Worm (Caenorhabditis elegans): Measurements from ENCODE around the gene F02C12.2.
"Not testable (repeated sequence)": the region's sequence is repeated elsewhere in the genome, so short reads cannot be mapped to it uniquely, and the experiment has no call there.

The F02C12.2 gene

ce11 chrX:13399221-13399620 lies at the start of gene F02C12.2:
Gene F02C12.2, minus strand, starts transcription at chrX:13399321.
- no peak for TF ChIP-seq unc-62 (GFP tag; optimal IDR thresholded peaks at IDR 0.05)

- no peak for TF ChIP-seq unc-62 (GFP tag; optimal IDR thresholded peaks at IDR 0.05)
Measured at ce11 chrX:13446418-13446817, 47.3 kb upstream of the F02C12.2 start, which contains the start of gene set-8. Gene set-8, plus strand, starts transcription at chrX:13446718.

DNA sequence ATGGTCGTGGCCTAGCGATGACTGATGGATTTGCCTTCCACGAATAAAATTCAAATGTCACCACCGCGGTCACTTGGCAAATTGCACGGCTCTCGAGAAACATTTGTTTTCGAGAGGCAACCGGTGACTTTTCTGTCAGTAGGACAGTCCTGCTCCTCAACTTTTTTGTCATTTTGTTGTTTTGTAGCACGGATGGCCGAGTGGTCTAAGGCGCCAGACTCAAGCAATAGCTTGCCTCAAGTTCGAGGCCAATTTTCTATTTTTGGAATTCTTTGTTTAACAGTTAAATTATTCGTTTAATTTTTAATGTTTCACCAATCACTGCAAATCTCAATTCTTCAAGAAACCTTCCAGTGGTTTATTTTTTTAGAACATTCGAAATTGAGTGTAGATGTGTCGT lies 45.1 kb upstream of the F02C12.2 start:
- no peak for TF ChIP-seq unc-62 (GFP tag; optimal IDR thresholded peaks at IDR 0.05)

DNA sequence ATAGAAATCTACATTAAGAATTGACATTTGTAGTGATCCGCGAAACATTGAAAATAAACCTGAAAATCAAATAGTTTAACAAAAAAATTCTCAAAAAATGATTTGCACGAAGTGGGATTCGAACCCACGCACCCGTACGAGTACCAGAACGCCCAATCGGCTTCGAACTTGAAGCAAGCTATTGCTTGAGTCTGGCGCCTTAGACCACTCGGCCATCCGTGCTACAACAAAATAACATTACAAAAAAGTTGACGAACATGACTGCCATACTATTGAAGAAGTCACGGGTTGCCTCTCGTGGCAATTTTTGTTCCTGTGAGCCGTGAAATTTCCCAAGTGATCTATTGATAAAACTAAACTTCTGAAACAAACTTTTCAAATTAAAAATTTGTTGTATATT lies 44.2 kb upstream of the F02C12.2 start:
- TF ChIP-seq unc-62 (GFP tag; optimal IDR thresholded peaks at IDR 0.05) = no peak

DNA sequence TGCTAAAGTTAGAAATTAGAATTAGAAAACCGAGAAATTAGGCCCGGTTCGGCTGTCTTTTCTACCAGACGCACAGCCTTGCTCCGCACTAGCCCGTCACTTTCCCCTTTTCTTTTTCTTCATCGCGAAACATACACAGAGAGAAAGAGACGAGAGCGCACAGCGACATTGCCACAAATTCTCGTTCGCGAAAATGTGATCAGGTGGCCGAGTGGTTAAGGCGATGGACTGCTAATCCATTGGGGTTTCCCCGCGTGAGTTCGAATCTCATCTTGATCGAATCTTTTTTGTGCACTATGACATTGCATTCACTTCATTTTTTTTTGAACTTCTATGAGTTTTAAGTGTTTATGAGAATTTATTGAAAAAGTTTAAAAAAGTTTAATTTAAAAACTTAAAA lies 43.3 kb upstream of the F02C12.2 start:
- TF ChIP-seq unc-62 (GFP tag; optimal IDR thresholded peaks at IDR 0.05) = no peak

DNA sequence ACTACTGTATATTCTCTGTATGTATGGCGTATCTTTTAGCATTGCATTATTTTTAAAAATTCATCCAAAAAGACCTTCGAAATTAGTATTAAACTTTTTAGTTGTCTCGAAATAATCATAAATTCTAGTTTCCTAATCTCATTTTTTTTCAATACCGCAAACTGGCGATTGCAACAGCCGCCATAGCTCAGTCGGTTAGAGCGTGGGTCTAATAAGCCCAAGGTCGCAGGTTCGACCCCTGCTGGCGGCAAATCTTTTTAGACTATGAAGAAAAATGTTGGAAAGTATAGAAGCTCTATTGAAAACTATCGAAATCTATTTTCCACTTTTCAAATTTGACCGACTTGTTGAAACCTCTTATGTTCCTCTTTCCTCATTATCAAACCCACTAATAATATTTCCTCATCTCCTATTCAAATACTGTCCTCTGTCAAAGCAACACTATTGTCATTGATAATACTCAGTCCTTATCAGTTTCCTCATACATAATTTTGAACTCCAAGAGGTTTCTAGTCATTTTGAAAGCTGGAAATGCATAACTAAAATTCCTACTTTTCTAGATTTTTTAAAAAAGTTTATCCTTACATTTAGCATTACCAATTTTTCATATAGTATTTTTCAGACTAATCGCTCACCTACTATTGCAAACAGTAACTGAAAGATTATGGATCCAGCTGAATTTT lies 36.8 kb upstream of the F02C12.2 start, which contains the start of gene jmjd-3.3:
Gene jmjd-3.3 (plus strand): TSS at position 633 of the 683 bp plus-strand sequence.
- no peak for TF ChIP-seq unc-62 (GFP tag; optimal IDR thresholded peaks at IDR 0.05)

DNA sequence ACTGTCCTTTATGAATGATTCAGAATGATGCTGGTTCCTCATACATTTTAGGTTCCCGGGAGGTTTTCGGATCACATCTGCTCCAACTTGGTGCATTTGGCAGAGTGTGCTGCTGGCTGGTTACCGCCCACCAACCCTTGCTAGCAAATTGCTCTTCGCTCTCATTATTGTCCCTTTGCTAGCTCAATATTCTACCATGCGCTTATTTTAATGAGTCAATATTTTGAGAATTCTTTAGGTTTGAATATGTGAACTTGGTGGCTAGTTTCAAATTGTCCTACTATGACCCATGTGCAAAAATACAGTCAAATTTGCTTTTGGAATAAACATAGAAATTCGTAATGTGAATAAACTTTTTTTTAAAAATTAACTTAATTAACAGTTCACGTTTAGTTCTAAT lies 36.0 kb upstream of the F02C12.2 start:
- no peak for TF ChIP-seq unc-62 (GFP tag; optimal IDR thresholded peaks at IDR 0.05)

- TF ChIP-seq unc-62 (GFP tag; optimal IDR thresholded peaks at IDR 0.05) = not testable (repeated sequence)
Measured at ce11 chrX:13431388-13431787, 32.3 kb upstream of the F02C12.2 start, which contains the start of gene C29F7.10. Gene C29F7.10, minus strand, starts transcription at chrX:13431488.

DNA sequence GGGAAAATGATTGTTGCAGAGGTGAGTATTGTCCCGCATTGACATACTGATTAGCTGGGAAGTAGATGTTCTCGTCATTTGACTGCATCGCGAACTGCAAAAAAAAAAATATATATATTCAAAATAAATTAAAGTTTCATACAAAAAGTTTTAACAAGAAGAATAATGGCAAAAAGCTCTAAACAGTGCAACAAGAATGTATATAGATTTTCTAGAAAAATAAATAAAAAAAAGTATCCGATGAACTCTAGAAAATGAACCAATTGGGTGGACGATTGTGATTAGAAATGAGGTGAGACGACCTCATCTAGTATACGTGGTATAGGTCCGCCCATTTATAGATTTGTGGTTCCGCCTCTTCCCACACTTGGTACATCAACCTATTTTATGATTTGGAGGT lies 29.6 kb upstream of the F02C12.2 start, which contains the start of gene fkh-4:
Gene fkh-4 (minus strand): TSS at position 101 of the 400 bp plus-strand sequence.
- TF ChIP-seq unc-62 (GFP tag; optimal IDR thresholded peaks at IDR 0.05) = not testable (repeated sequence)

- no peak for TF ChIP-seq unc-62 (GFP tag; optimal IDR thresholded peaks at IDR 0.05)
Measured at ce11 chrX:13423340-13423739, 24.2 kb upstream of the F02C12.2 start, which contains the start of gene fkh-3. Gene fkh-3, minus strand, starts transcription at chrX:13423440.

- no peak for TF ChIP-seq unc-62 (GFP tag; optimal IDR thresholded peaks at IDR 0.05)
Measured at ce11 chrX:13421068-13421467, 21.9 kb upstream of the F02C12.2 start.

- TF ChIP-seq unc-62 (GFP tag; optimal IDR thresholded peaks at IDR 0.05) = no peak
Measured at ce11 chrX:13419884-13420339, 20.8 kb upstream of the F02C12.2 start, which contains the start of gene C29F7.3. Gene C29F7.3, minus strand, starts transcription at chrX:13419934.

DNA sequence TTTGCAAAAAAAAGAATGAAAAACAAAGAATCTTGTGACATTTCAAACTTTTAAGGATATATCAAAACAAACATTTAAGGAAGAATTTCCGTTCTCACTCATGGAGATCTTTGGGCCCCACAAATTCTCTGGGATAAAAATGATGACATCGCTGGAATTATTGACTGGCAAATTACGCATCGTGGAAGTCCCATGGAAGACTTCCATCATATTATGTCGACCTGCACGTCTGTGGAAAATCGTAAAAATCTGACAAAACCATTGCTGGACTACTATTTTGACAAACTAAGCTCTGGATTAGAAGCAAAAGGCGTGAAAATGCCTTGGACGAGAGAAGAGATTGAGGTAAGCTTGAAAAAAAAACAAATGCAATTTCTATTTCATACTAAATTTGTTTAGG lies 18.4 kb upstream of the F02C12.2 start:
- no peak for TF ChIP-seq unc-62 (GFP tag; optimal IDR thresholded peaks at IDR 0.05)

DNA sequence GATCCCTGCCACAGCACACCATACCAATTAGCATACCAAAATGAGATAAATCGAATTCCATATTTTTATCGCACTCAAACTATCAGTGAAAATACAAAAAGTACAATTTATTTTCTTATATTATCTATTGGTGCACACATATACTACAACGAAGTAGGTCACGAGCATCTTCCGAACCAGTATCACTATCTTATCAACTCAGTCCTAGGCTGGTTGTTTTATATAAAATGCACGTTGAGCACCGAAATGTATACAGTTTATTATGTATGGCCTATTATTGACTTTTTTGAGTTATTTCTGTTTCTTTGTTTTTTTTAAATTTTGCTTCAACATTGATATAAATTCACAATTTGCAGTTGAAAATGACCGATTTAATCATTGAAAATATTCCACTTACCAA lies 16.6 kb upstream of the F02C12.2 start, which contains the start of gene C29F7.2:
Gene C29F7.2 (plus strand): TSS at position 357 of the 400 bp plus-strand sequence.
- TF ChIP-seq unc-62 (GFP tag; optimal IDR thresholded peaks at IDR 0.05) = no peak

- no peak for TF ChIP-seq unc-62 (GFP tag; optimal IDR thresholded peaks at IDR 0.05)
Measured at ce11 chrX:13414974-13415373, 15.9 kb upstream of the F02C12.2 start.

- TF ChIP-seq unc-62 (GFP tag; optimal IDR thresholded peaks at IDR 0.05) = no peak
Measured at ce11 chrX:13412307-13412706, 13.2 kb upstream of the F02C12.2 start.

DNA sequence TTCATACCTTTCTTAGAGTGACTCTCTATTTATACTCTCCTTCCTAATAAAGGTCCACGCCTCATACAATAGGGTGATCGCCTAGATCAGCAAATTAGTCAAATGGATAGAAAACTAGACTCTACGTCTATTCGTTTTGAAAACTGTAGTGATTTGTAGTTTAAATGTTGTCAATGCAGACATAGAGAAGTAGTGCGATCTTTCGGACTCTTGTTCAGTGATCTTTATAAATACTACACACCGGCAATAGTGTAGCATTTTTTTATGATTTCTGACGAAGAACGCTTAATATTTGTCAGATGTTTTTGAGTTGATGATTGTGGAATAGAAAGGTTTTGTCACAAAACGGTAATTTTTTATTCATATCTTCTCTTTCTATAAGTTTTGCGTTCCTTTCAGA lies 12.2 kb upstream of the F02C12.2 start:
- TF ChIP-seq unc-62 (GFP tag; optimal IDR thresholded peaks at IDR 0.05) = no peak

All from whole organism, dauer.